Worm (Caenorhabditis elegans): ENCODE measurements around the gene ZK1307.1.
A peak's percentile ranks its signal among the peaks of the same experiment; 100 is the strongest.

ZK1307.1 gene

DNA sequence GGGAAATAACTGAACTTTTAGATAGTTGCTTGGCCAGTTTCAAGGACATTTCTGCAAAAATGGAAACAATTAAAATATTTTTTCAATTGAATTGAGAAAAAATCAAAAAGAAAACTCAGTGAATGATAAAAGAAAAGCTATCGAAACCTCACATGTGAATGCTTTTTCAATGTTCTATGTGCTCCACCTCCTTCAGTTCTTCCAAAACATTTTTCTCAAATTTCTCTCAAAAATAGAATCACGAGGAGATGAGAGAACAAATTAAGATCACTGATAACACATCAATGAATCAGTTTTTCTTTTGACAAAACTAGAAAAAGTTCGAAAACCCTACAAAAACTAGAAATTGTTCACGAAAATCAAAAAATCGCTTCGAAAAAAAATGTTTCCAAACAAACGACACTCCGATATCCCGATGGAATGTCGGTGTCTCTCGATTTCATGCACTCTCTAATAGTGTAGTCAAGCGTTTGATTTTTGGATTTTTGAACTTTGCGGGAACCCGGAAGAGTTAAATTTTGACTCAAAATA, 31.3 kb upstream of the ZK1307.1 start, which contains the start of gene ZK1320.9 (continued):
- TF ChIP-seq mep-1 (tag; optimal IDR thresholded peaks at IDR 0.05), result peak; percentile 46
- TF ChIP-seq tag-97 (GFP tag; IDR thresholded peaks at IDR 0.05), result no peak
- TF ChIP-seq lsy-2 (tag; optimal IDR thresholded peaks at IDR 0.05), result peak in 1 of 2 experiments; percentile 1
- TF ChIP-seq F49E8.2 (tag; optimal IDR thresholded peaks at IDR 0.05; ENCODE audit: borderline replicate concordance), result no peak
- TF ChIP-seq nhr-6 (tag; optimal IDR thresholded peaks at IDR 0.05), result no peak
- TF ChIP-seq pha-4 (GFP tag; IDR thresholded peaks at IDR 0.05), result no peak
- peak; percentile 24 for TF ChIP-seq pha-4 (tag; optimal IDR thresholded peaks at IDR 0.05)
- TF ChIP-seq nhr-76 (tag; optimal IDR thresholded peaks at IDR 0.05), result peak; percentile 76
- TF ChIP-seq aly-2 (tag; optimal IDR thresholded peaks at IDR 0.05), result no peak
- TF ChIP-seq mdl-1 (tag; optimal IDR thresholded peaks at IDR 0.05), result peak in 1 of 2 experiments; percentile 41
- no peak for TF ChIP-seq madf-9 (GFP tag; conservative IDR thresholded peaks at IDR 0.05)
- peak; percentile 23 for TF ChIP-seq dpl-1 (GFP tag; optimal IDR thresholded peaks at IDR 0.05)

DNA sequence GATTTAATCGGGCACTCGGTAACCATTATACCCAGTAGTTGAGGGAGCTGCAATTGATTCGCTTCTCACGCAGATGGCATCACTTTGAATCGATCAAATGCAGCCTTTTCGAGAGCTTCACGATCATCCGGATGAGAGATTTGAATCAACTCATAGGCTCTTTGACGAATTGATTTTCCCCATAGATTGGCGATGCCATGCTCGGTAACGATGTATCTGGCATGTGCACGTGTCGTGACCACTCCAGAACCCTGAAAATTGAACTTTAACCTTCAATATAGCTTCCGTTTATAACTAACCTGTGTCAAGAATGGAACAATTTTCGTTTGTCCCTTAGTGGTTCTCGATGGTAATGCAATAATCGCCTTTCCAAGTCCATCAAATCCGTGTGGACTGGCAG, 28.8 kb upstream of the ZK1307.1 start:
- TF ChIP-seq T26A8.4 (GFP tag; IDR thresholded peaks at IDR 0.05), result 0 out of 2 replicates have a peak, but pooled peaks have one; percentile 24
- peak in 1 of 2 experiments; percentile 52 for TF ChIP-seq unc-62 (GFP tag; optimal IDR thresholded peaks at IDR 0.05 in 1 of 2)
- no peak for TF ChIP-seq unc-62 (tag; optimal IDR thresholded peaks at IDR 0.05)
- no peak for TF ChIP-seq jun-1 (tag; optimal IDR thresholded peaks at IDR 0.05)

ce11 chrII:9682044-9682443, 26.7 kb upstream of the ZK1307.1 start:
- TF ChIP-seq fkh-10 (GFP tag; optimal IDR thresholded peaks at IDR 0.05) (peak; percentile 18), aha-1 (tag) (no peak)

ce11 chrII:9680493-9680892, 25.1 kb upstream of the ZK1307.1 start, which contains the start of gene ZK1320.13:
Gene ZK1320.13 (plus strand): TSS chrII:9680793.
- TF ChIP-seq snpc-1.2 (GFP tag; IDR thresholded peaks at IDR 0.05) (no peak), F10B5.3 (tag; optimal IDR thresholded peaks at IDR 0.05) (no peak), lin-13 (GFP tag; optimal IDR thresholded peaks at IDR 0.05) (no peak), ces-1 (GFP tag; optimal IDR thresholded peaks at IDR 0.05) (no peak), fos-1 (tag; optimal IDR thresholded peaks at IDR 0.05) (no peak), ama-1 (optimal IDR thresholded peaks at IDR 0.05) (no peak), ceh-20 (GFP tag; IDR thresholded peaks at IDR 0.05) (no peak), F44E2.7 (GFP tag; IDR thresholded peaks at IDR 0.05) (no peak), egl-27 (tag; optimal IDR thresholded peaks at IDR 0.05) (no peak), mep-1 (tag; optimal IDR thresholded peaks at IDR 0.05) (no peak), spr-1 (tag; optimal IDR thresholded peaks at IDR 0.05) (no peak), madf-9 (GFP tag; conservative IDR thresholded peaks at IDR 0.05) (no peak), arid-1 (GFP tag; conservative IDR thresholded peaks at IDR 0.05) (no peak), zip-11 (GFP tag; IDR thresholded peaks at IDR 0.05) (no peak), ceh-28 (tag; optimal IDR thresholded peaks at IDR 0.05) (no peak), D1046.2 (GFP tag; IDR thresholded peaks at IDR 0.05) (no peak)

- TF ChIP-seq lsy-2 (tag; optimal IDR thresholded peaks at IDR 0.05), result peak in 1 of 2 experiments; percentile 5
- 0 out of 2 replicates have a peak, but pooled peaks have one; percentile 28 for TF ChIP-seq hmg-1.1 (GFP tag; IDR thresholded peaks at IDR 0.05)
- no peak for TF ChIP-seq ceh-20 (GFP tag; IDR thresholded peaks at IDR 0.05)
- TF ChIP-seq aha-1 (tag), result peak; percentile 7
These were observed 24.5 kb upstream of the ZK1307.1 start for ce11 chrII:9679842-9680241.

DNA sequence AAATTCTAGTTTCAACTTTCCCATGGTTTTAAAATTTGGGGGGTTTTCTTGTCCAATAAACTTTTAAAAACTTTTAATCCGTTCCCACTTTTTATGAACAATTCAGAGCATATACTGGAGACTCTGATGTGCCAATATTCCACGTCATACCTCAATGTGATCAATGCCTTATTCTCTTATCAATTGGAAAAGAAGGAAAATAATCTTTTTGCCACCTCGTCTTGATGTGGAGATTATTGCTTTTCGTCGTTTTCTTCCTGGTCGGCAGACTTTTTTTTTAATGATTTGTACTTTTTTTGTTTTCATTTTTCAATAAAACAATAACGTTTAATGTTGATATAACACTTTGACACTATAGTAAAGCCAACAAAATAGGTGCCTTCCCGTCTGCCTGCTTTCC, 22.1 kb upstream of the ZK1307.1 start:
- TF ChIP-seq lin-38 (GFP tag; IDR thresholded peaks at IDR 0.05) (no peak), dve-1 (tag; optimal IDR thresholded peaks at IDR 0.05; ENCODE audit: insufficient read depth) (peak; percentile 56), D1046.2 (GFP tag; IDR thresholded peaks at IDR 0.05) (no peak), nhr-28 (tag; optimal IDR thresholded peaks at IDR 0.05) (peak; percentile 5), daf-16 (GFP tag; optimal IDR thresholded peaks at IDR 0.05) (no peak), daf-16 (tag; optimal IDR thresholded peaks at IDR 0.05) (peak; percentile 24), nhr-77 (tag; optimal IDR thresholded peaks at IDR 0.05) (peak; percentile 7), dmd-6 (GFP tag; IDR thresholded peaks at IDR 0.05) (peak; percentile 19; the same call in 1 of the 2 replicates), pqm-1 (tag; optimal IDR thresholded peaks at IDR 0.05) (peak; percentile 90), lsy-2 (tag; optimal IDR thresholded peaks at IDR 0.05) (peak in 1 of 2 experiments; percentile 21)
